Fruit fly (Drosophila melanogaster) whole organism, embryonic: ENCODE data around the gene Indy.

ENCODE experiments used
- Blimp-1 ChIP-seq: fragments of 200-800 bp; sonication (Bioruptor generic); optimal IDR thresholded peaks from 3 replicates; lab custom pipeline; 2018; ENCODE audit warnings: missing biosample characterization, missing genetic modification characterization, mild to moderate bottlenecking, moderate library complexity, missing genetic modification reagents
- CG10979 ChIP-seq: fragments of 200-800 bp; sonication (Bioruptor generic); optimal IDR thresholded peaks from 2 replicates; lab custom pipeline; 2018; ENCODE audit warnings: missing biosample characterization, mild to moderate bottlenecking, missing genetic modification characterization, moderate library complexity
- CG11247 ChIP-seq: fragments of 200-800 bp; sonication (Bioruptor generic); IDR thresholded peaks from 2 replicates; pipeline ENCODE4 v1.3.6; 2022; ENCODE audit warnings: missing biosample characterization, missing genetic modification characterization
- CG11560 ChIP-seq: fragments of 200-800 bp; sonication (Bioruptor generic); IDR thresholded peaks from 3 replicates; pipeline ENCODE4 v1.3.6; 2022; ENCODE audit warnings: missing biosample characterization, missing genetic modification characterization
- CG12744 ChIP-seq: fragments of 200-800 bp; sonication (Bioruptor generic); optimal IDR thresholded peaks from 2 replicates; lab custom pipeline; 2016; ENCODE audit warnings: missing biosample characterization, missing genetic modification characterization
- CG13296 ChIP-seq: fragments of 200-800 bp; sonication (Bioruptor generic); optimal IDR thresholded peaks from 3 replicates; lab custom pipeline; 2018; ENCODE audit warnings: missing biosample characterization, mild to moderate bottlenecking, missing genetic modification characterization
- CG15696 ChIP-seq: fragments of 200-800 bp; sonication (Bioruptor generic); optimal IDR thresholded peaks from 2 replicates; lab custom pipeline; 2019; ENCODE audit warnings: missing biosample characterization, mild to moderate bottlenecking, missing genetic modification characterization, moderate library complexity
- CG1647 ChIP-seq: fragments of 200-800 bp; sonication (Bioruptor generic); optimal IDR thresholded peaks from 3 replicates; lab custom pipeline; 2016; ENCODE audit warnings: missing biosample characterization, missing genetic modification characterization
- CG17186 ChIP-seq: fragments of 200-800 bp; sonication (Bioruptor generic); optimal IDR thresholded peaks from 3 replicates; lab custom pipeline; 2017; ENCODE audit warnings: missing biosample characterization, missing genetic modification reagents, missing genetic modification characterization
- CG2889 ChIP-seq: fragments of 200-800 bp; sonication (Bioruptor generic); IDR thresholded peaks from 3 replicates; pipeline ENCODE4 v1.3.6; 2022; ENCODE audit warnings: missing biosample characterization, missing genetic modification characterization
- CG34376 ChIP-seq: fragments of 200-800 bp; sonication (Bioruptor generic); optimal IDR thresholded peaks from 2 replicates; lab custom pipeline; 2018; ENCODE audit warnings: missing biosample characterization, mild to moderate bottlenecking, missing genetic modification characterization
- CG5953 ChIP-seq: fragments of 200-800 bp; sonication (Bioruptor generic); IDR thresholded peaks from 2 replicates; pipeline ENCODE4 v1.3.6; 2022; ENCODE audit warnings: missing biosample characterization, missing genetic modification characterization
- CG7357 ChIP-seq: fragments of 200-800 bp; sonication (Bioruptor generic); IDR thresholded peaks from 3 replicates; pipeline ENCODE4 v1.3.6; 2022; ENCODE audit warnings: missing biosample characterization, missing genetic modification characterization
- CG7372 ChIP-seq: fragments of 200-800 bp; sonication (Bioruptor generic); IDR thresholded peaks from 2 replicates; pipeline ENCODE4 v1.3.6; 2022; ENCODE audit warnings: missing biosample characterization, missing genetic modification characterization
- CG8478 ChIP-seq: fragments of >200 bp; optimal IDR thresholded peaks from 2 replicates; lab custom pipeline; 2018
- CG8924 ChIP-seq: fragments of 200-800 bp; optimal IDR thresholded peaks from 3 replicates; lab custom pipeline; 2019; ENCODE audit warnings: missing biosample characterization, mild to moderate bottlenecking, missing genetic modification characterization, moderate library complexity
- CG9727 ChIP-seq: fragments of 200-800 bp; sonication (Bioruptor generic); optimal IDR thresholded peaks from 3 replicates; lab custom pipeline; 2017; ENCODE audit warnings: missing biosample characterization, mild to moderate bottlenecking, missing genetic modification characterization
- CHES-1-like ChIP-seq: fragments of 200-800 bp; sonication (Bioruptor generic); optimal IDR thresholded peaks from 2 replicates; lab custom pipeline; 2016; ENCODE audit warnings: missing biosample characterization, missing genetic modification characterization
- Elba2 ChIP-seq: fragments of 200-800 bp; sonication (Bioruptor generic); optimal IDR thresholded peaks from 3 replicates; lab custom pipeline; 2016; ENCODE audit warnings: missing biosample characterization, missing genetic modification characterization
- Fer1 ChIP-seq: fragments of 200-800 bp; sonication (Bioruptor generic); optimal IDR thresholded peaks from 2 replicates; lab custom pipeline; 2017; ENCODE audit warnings: missing biosample characterization, mild to moderate bottlenecking, missing genetic modification characterization
- H2.0 ChIP-seq: fragments of 200-800 bp; sonication (Bioruptor generic); IDR thresholded peaks from 2 replicates; pipeline ENCODE4 v1.3.6; 2022; ENCODE audit warnings: missing biosample characterization, missing genetic modification characterization
- HLH3B ChIP-seq: fragments of 200-800 bp; sonication (Bioruptor generic); IDR thresholded peaks from 2 replicates; pipeline ENCODE4 v1.3.6; 2022; ENCODE audit warnings: missing biosample characterization, missing genetic modification characterization
- Hsf ChIP-seq: fragments of 200-800 bp; sonication (Bioruptor generic); optimal IDR thresholded peaks from 3 replicates; lab custom pipeline; 2016; ENCODE audit warnings: missing biosample characterization, missing genetic modification characterization
- MTF-1 ChIP-seq: fragments of 200-800 bp; sonication (Bioruptor generic); optimal IDR thresholded peaks from 2 replicates; lab custom pipeline; 2018; ENCODE audit warnings: missing biosample characterization, mild to moderate bottlenecking, missing genetic modification characterization, borderline replicate concordance
- Rx ChIP-seq: fragments of 200-800 bp; sonication (Bioruptor generic); IDR thresholded peaks from 2 replicates; pipeline ENCODE4 v1.3.6; 2022; ENCODE audit warnings: missing biosample characterization, missing genetic modification characterization
- Ssrp ChIP-seq: fragments of 200-800 bp; sonication (Bioruptor generic); optimal IDR thresholded peaks from 2 replicates; lab custom pipeline; 2018; ENCODE audit warnings: missing biosample characterization, mild to moderate bottlenecking, missing genetic modification characterization, moderate library complexity
- TFAM ChIP-seq: fragments of 200-800 bp; sonication (Bioruptor generic); optimal IDR thresholded peaks from 2 replicates; lab custom pipeline; 2017; ENCODE audit warnings: missing biosample characterization, missing genetic modification characterization, inconsistent platforms
- Usf ChIP-seq: fragments of 200-800 bp; sonication (Bioruptor generic); optimal IDR thresholded peaks from 2 replicates; lab custom pipeline; 2017; ENCODE audit warnings: missing genotype, missing biosample characterization, missing genetic modification characterization
- amos ChIP-seq: fragments of 200-800 bp; sonication (Bioruptor generic); IDR thresholded peaks from 2 replicates; pipeline ENCODE4 v1.3.6; 2022; ENCODE audit warnings: missing biosample characterization, missing genetic modification characterization; ENCODE audit not compliant: partially characterized antibody
- ase ChIP-seq: fragments of 200-800 bp; sonication (Bioruptor generic); IDR thresholded peaks from 3 replicates; pipeline ENCODE4 v1.3.6; 2022; ENCODE audit warnings: missing biosample characterization, missing genetic modification characterization
- bowl ChIP-seq: fragments of 200-800 bp; sonication (Bioruptor generic); IDR thresholded peaks from 2 replicates; pipeline ENCODE4 v1.3.6; 2022; ENCODE audit warnings: missing biosample characterization, missing genetic modification characterization
- chm ChIP-seq: fragments of 200-800 bp; sonication (Bioruptor generic); IDR thresholded peaks from 2 replicates; pipeline ENCODE4 v1.3.6; 2022; ENCODE audit warnings: missing biosample characterization, missing genetic modification characterization
- ci ChIP-seq: fragments of 200-800 bp; sonication (Bioruptor generic); IDR thresholded peaks from 3 replicates; pipeline ENCODE4 v1.3.6; 2022; ENCODE audit warnings: missing biosample characterization, missing genetic modification characterization
- dysf ChIP-seq: fragments of 200-800 bp; sonication (Bioruptor generic); IDR thresholded peaks from 3 replicates; pipeline ENCODE4 v1.3.6; 2022; ENCODE audit warnings: missing biosample characterization, missing genetic modification characterization
- gce ChIP-seq: fragments of 200-800 bp; sonication (Bioruptor generic); IDR thresholded peaks from 3 replicates; pipeline ENCODE4 v1.3.6; 2022; ENCODE audit warnings: missing biosample characterization, missing genetic modification characterization
- gsb-n ChIP-seq: fragments of 200-800 bp; sonication (Bioruptor generic); optimal IDR thresholded peaks from 3 replicates; lab custom pipeline; 2018; ENCODE audit warnings: missing biosample characterization, mild to moderate bottlenecking, missing genetic modification characterization
- hbn ChIP-seq: fragments of 200-800 bp; sonication (Bioruptor generic); IDR thresholded peaks from 2 replicates; pipeline ENCODE4 v1.3.6; 2022; ENCODE audit warnings: missing biosample characterization, missing genetic modification characterization; ENCODE audit not compliant: partially characterized antibody
- jigr1 ChIP-seq: fragments of 200-800 bp; sonication (Bioruptor generic); IDR thresholded peaks from 3 replicates; pipeline ENCODE4 v1.3.6; 2022; ENCODE audit warnings: missing biosample characterization, missing genetic modification characterization
- kah ChIP-seq: fragments of 200-800 bp; sonication (Bioruptor generic); optimal IDR thresholded peaks from 2 replicates; lab custom pipeline; 2018; ENCODE audit warnings: missing biosample characterization, mild to moderate bottlenecking, missing genetic modification characterization
- oc ChIP-seq: fragments of 200-800 bp; sonication (Bioruptor generic); optimal IDR thresholded peaks from 2 replicates; lab custom pipeline; 2018; ENCODE audit warnings: missing biosample characterization, mild to moderate bottlenecking, missing genetic modification characterization, moderate library complexity
- onecut ChIP-seq: fragments of 200-800 bp; sonication (Bioruptor generic); IDR thresholded peaks from 2 replicates; pipeline ENCODE4 v1.3.6; 2022; ENCODE audit warnings: missing biosample characterization, missing genetic modification characterization
- otp ChIP-seq: fragments of 200-800 bp; sonication (Bioruptor generic); IDR thresholded peaks from 3 replicates; pipeline ENCODE4, ENCODE4 v1.3.6; 2022; ENCODE audit warnings: missing biosample characterization, missing genetic modification characterization
- pb ChIP-seq: fragments of 200-800 bp; sonication (Bioruptor generic); optimal IDR thresholded peaks from 3 replicates; lab custom pipeline; 2016; ENCODE audit warnings: missing biosample characterization, missing genetic modification characterization
- psq ChIP-seq: fragments of 200-800 bp; sonication (Bioruptor generic); optimal IDR thresholded peaks from 2 replicates; lab custom pipeline; 2017; ENCODE audit warnings: missing biosample characterization, missing genetic modification characterization
- pzg ChIP-seq: fragments of 200-800 bp; sonication (Bioruptor generic); optimal IDR thresholded peaks from 3 replicates; lab custom pipeline; 2018; ENCODE audit warnings: missing biosample characterization, mild to moderate bottlenecking, missing genetic modification characterization, moderate library complexity
- schlank ChIP-seq: fragments of 200-800 bp; sonication (Bioruptor generic); optimal IDR thresholded peaks from 2 replicates; lab custom pipeline; 2018; ENCODE audit warnings: missing biosample characterization, mild to moderate bottlenecking, missing genetic modification characterization
- sim ChIP-seq: fragments of 200-800 bp; sonication (Bioruptor generic); IDR thresholded peaks from 2 replicates; pipeline ENCODE4 v1.3.6; 2022; ENCODE audit warnings: missing biosample characterization, missing genetic modification characterization
- slbo ChIP-seq: fragments of 200-800 bp; sonication (Bioruptor generic); IDR thresholded peaks from 2 replicates; pipeline ENCODE4 v1.3.6; 2022; ENCODE audit warnings: missing biosample characterization, missing genetic modification characterization
- sqz ChIP-seq: fragments of 200-800 bp; sonication (Bioruptor generic); optimal IDR thresholded peaks from 3 replicates; lab custom pipeline; 2018; ENCODE audit warnings: missing biosample characterization, mild to moderate bottlenecking, missing genetic modification characterization
- unpg ChIP-seq: fragments of 200-800 bp; sonication (Bioruptor generic); optimal IDR thresholded peaks from 3 replicates; lab custom pipeline; 2018; ENCODE audit warnings: missing biosample characterization, mild to moderate bottlenecking, missing genetic modification characterization, moderate library complexity
- vnd ChIP-seq: fragments of 200-800 bp; sonication (Bioruptor generic); IDR thresholded peaks from 3 replicates; pipeline ENCODE4 v1.3.6; 2022; ENCODE audit warnings: missing biosample characterization, missing genetic modification characterization; ENCODE audit not compliant: partially characterized antibody
- vvl ChIP-seq: fragments of 200-800 bp; sonication (Bioruptor generic); IDR thresholded peaks from 2 replicates; pipeline ENCODE4 v1.3.6; 2022; ENCODE audit warnings: missing biosample characterization, missing genetic modification characterization
- wdn ChIP-seq: fragments of 200-800 bp; sonication (Bioruptor generic); IDR thresholded peaks from 2 replicates; pipeline ENCODE4 v1.3.6; 2022; ENCODE audit warnings: missing biosample characterization, missing genetic modification characterization

Indy gene

dm6 chr3L:18895079-18895478 lies 49.0 kb upstream of the Indy start (continued):
- TF ChIP-seq bowl (GFP tag; lab: Robert Waterston, UW) (no peak), CG7357 (GFP tag; lab: Robert Waterston, UW) (no peak), CG5953 (GFP tag; lab: Robert Waterston, UW) (no peak), pzg (no peak), jigr1 (no peak), Usf (no peak), Blimp-1 (GFP tag; lab: Kevin White, UChicago) (no peak), vnd (GFP tag; lab: Robert Waterston, UW) (no peak), CHES-1-like (no peak), hbn (GFP tag; lab: Robert Waterston, UW) (no peak), CG10979 (tag; lab: Kevin White, UChicago) (no peak), ase (GFP tag; lab: Robert Waterston, UW) (no peak), CG8924 (tag; lab: Kevin White, UChicago) (no peak), Ssrp (no peak), pb (GFP tag; lab: Kevin White, UChicago) (no peak), CG13296 (GFP tag; lab: Kevin White, UChicago) (peak; percentile 47), Fer1 (GFP tag; lab: Kevin White, UChicago) (peak; percentile 15), chm (GFP tag; lab: Robert Waterston, UW) (no peak), CG34376 (peak; percentile 71), gce (GFP tag; lab: Robert Waterston, UW) (no peak), TFAM (GFP tag; lab: Kevin White, UChicago) (no peak), sqz (GFP tag; lab: Kevin White, UChicago) (peak; percentile 61), schlank (tag; lab: Kevin White, UChicago) (no peak), CG11560 (tag; lab: Robert Waterston, UW) (no peak), amos (GFP tag; lab: Robert Waterston, UW) (no peak), CG7372 (GFP tag; lab: Robert Waterston, UW) (no peak), sim (GFP tag; lab: Robert Waterston, UW) (no peak), Hsf (GFP tag; lab: Kevin White, UChicago) (no peak), CG2889 (GFP tag; lab: Robert Waterston, UW) (no peak), unpg (GFP tag; lab: Kevin White, UChicago) (no peak), MTF-1 (no peak), CG15696 (tag; lab: Kevin White, UChicago) (no peak), CG12744 (GFP tag; lab: Kevin White, UChicago) (no peak), vvl (GFP tag; lab: Robert Waterston, UW) (no peak), CG8478 (lab: Kevin White, UChicago) (no peak), psq (no peak), ci (GFP tag; lab: Robert Waterston, UW) (no peak), Rx (no peak), CG1647 (GFP tag; lab: Kevin White, UChicago) (no peak), HLH3B (GFP tag; lab: Robert Waterston, UW) (no peak), otp (GFP tag; lab: Robert Waterston, UW) (no peak), CG9727 (GFP tag; lab: Kevin White, UChicago) (no peak), CG11247 (no peak), onecut (GFP tag; lab: Robert Waterston, UW) (no peak), dysf (GFP tag; lab: Robert Waterston, UW) (no peak), Elba2 (GFP tag; lab: Kevin White, UChicago) (no peak), kah (GFP tag; lab: Kevin White, UChicago) (no peak), H2.0 (GFP tag; lab: Robert Waterston, UW) (no peak), gsb-n (tag; lab: Kevin White, UChicago) (no peak), slbo (GFP tag; lab: Robert Waterston, UW) (no peak), wdn (GFP tag; lab: Robert Waterston, UW) (no peak), CG17186 (GFP tag; lab: Kevin White, UChicago) (no peak), oc (no peak)
